Worm (Caenorhabditis elegans): Measurements from ENCODE around the gene fars-3.
"Not testable (repeated sequence)": the region's sequence is repeated elsewhere in the genome, so short reads cannot be mapped to it uniquely, and the experiment has no call there.

- TF ChIP-seq sea-1 (GFP tag; conservative IDR thresholded peaks at IDR 0.05); ama-1 (optimal IDR thresholded peaks at IDR 0.05); B0310.2 (tag; optimal IDR thresholded peaks at IDR 0.05); ceh-13 (GFP tag; optimal IDR thresholded peaks at IDR 0.05); ceh-36 (tag; optimal IDR thresholded peaks at IDR 0.05); tbx-11 (GFP tag; IDR thresholded peaks at IDR 0.05); scrt-1 (GFP tag; IDR thresholded peaks at IDR 0.05); ets-7 (tag; optimal IDR thresholded peaks at IDR 0.05): not testable (repeated sequence)
These were observed 44.9 kb upstream of the fars-3 start, which contains the start of gene F14E5.8 for ce11 chrII:8419798-8420197.
